Worm (Caenorhabditis elegans) whole organism, L4 larva: ENCODE results near the gene C16C8.26.
A peak's percentile ranks its signal among the peaks of the same experiment; 100 is the strongest.

Source experiments
- D1046.2 ChIP-seq: fragments of 200-800 bp; sonication (Bioruptor generic); IDR thresholded peaks from 2 replicates; pipeline ENCODE4 v1.3.6; 2022; ENCODE audit warnings: missing genetic modification characterization, missing compliant biosample characterization
- F37D6.2 ChIP-seq: sonication (generic microtip); optimal IDR thresholded peaks from 2 replicates; lab custom pipeline; 2016; ENCODE audit warnings: mild to moderate bottlenecking, missing genetic modification characterization, missing compliant biosample characterization
- F44E2.7 ChIP-seq: fragments of 200-800 bp; sonication (Bioruptor generic); IDR thresholded peaks from 2 replicates; pipeline ENCODE4 v2.1.2; 2022; ENCODE audit warnings: missing genetic modification characterization, missing compliant biosample characterization
- T20F7.1 ChIP-seq: fragments of 200-800 bp; sonication (Bioruptor generic); optimal IDR thresholded peaks from 2 replicates; lab custom pipeline; 2018; ENCODE audit warnings: mild to moderate bottlenecking, missing genetic modification characterization, missing compliant biosample characterization
- T26A8.4 ChIP-seq: fragments of 200-800 bp; sonication (Bioruptor generic); IDR thresholded peaks from 2 replicates; pipeline ENCODE4 v1.3.6; 2022; ENCODE audit warnings: missing genetic modification characterization, missing compliant biosample characterization
- ZK546.5 ChIP-seq, 2 experiments: sonication (generic microtip); optimal IDR thresholded peaks; 2 replicates each; lab custom pipeline; 2017; ENCODE audit warnings: missing biosample characterization in 2 of 2, missing genetic modification characterization in 2 of 2
- ama-1 ChIP-seq: fragments of 150-350 bp; optimal IDR thresholded peaks from 2 replicates; lab custom pipeline; 2014; ENCODE audit warnings: inconsistent platforms, mixed read lengths
- ceh-44 ChIP-seq: fragments of 200-800 bp; sonication (Bioruptor generic); IDR thresholded peaks from 2 replicates; pipeline ENCODE4 v1.3.6; 2022; ENCODE audit warnings: missing genetic modification reagents, missing genetic modification characterization, missing compliant biosample characterization
- ceh-82 ChIP-seq: sonication (generic microtip); optimal IDR thresholded peaks from 2 replicates; lab custom pipeline; 2017; ENCODE audit warnings: missing biosample characterization, missing genetic modification characterization
- ces-1 ChIP-seq: fragments of 150-350 bp; sonication (generic microtip); optimal IDR thresholded peaks from 4 replicates; lab custom pipeline; 2014; ENCODE audit warnings: missing biosample characterization, missing genetic modification reagents, missing genetic modification characterization
- daf-16 ChIP-seq, 3 experiments: sonication (generic microtip); optimal IDR thresholded peaks; 2 replicates each; lab custom pipeline; 2016 to 2017; ENCODE audit warnings: missing genetic modification characterization in 3 of 3, missing genetic modification reagents in 3 of 3, mild to moderate bottlenecking in 2 of 3, missing compliant biosample characterization in 2 of 3, missing biosample characterization in 1 of 3, moderate library complexity in 1 of 3
- daf-19 ChIP-seq: fragments of 200-800 bp; sonication (Bioruptor generic); conservative IDR thresholded peaks from 2 replicates; pipeline ENCODE4 v1.3.6; 2022; ENCODE audit warnings: missing genetic modification characterization, missing compliant biosample characterization
- dmd-6 ChIP-seq: fragments of 200-800 bp; sonication (Bioruptor generic); IDR thresholded peaks from 2 replicates; pipeline ENCODE4 v1.3.6; 2022; ENCODE audit warnings: missing genetic modification reagents, missing genetic modification characterization, missing compliant biosample characterization
- dpl-1 ChIP-seq: fragments of 150-350 bp; optimal IDR thresholded peaks from 2 replicates; lab custom pipeline; 2014; ENCODE audit warnings: missing biosample characterization, missing genetic modification reagents, missing genetic modification characterization
- egl-43 ChIP-seq: fragments of 200-800 bp; sonication (Bioruptor generic); IDR thresholded peaks from 2 replicates; pipeline ENCODE4 v1.3.6; 2022; ENCODE audit warnings: missing genetic modification reagents, missing genetic modification characterization, missing compliant biosample characterization
- fkh-10 ChIP-seq: fragments of 150-350 bp; optimal IDR thresholded peaks from 2 replicates; lab custom pipeline; 2014; ENCODE audit warnings: missing biosample characterization, missing genetic modification reagents, missing genetic modification characterization
- hlh-11 ChIP-seq: fragments of 200-800 bp; sonication (Bioruptor generic); optimal IDR thresholded peaks from 2 replicates; lab custom pipeline; 2018; ENCODE audit warnings: mild to moderate bottlenecking, missing genetic modification characterization, missing compliant biosample characterization
- lin-13 ChIP-seq: fragments of 150-350 bp; optimal IDR thresholded peaks from 2 replicates; lab custom pipeline; 2014; ENCODE audit warnings: missing biosample characterization, missing genetic modification reagents, missing genetic modification characterization
- lin-39 ChIP-seq: fragments of 150-350 bp; optimal IDR thresholded peaks from 2 replicates; lab custom pipeline; 2014; ENCODE audit warnings: missing biosample characterization, missing genetic modification reagents, missing genetic modification characterization
- lsy-2 ChIP-seq, 2 experiments: fragments of 150-350 bp in 1 of 2; sonication (generic microtip) in 1 of 2; optimal IDR thresholded peaks; 2 replicates each; lab custom pipeline; 2014 to 2017; ENCODE audit warnings: missing biosample characterization in 2 of 2, missing genetic modification characterization in 2 of 2
- madf-9 ChIP-seq: fragments of 200-800 bp; sonication (Bioruptor generic); conservative IDR thresholded peaks from 2 replicates; pipeline ENCODE4 v1.3.6; 2022; ENCODE audit warnings: missing genetic modification reagents, missing genetic modification characterization, missing compliant biosample characterization
- mep-1 ChIP-seq: fragments of 150-350 bp; sonication (generic microtip); optimal IDR thresholded peaks from 3 replicates; lab custom pipeline; 2014; ENCODE audit warnings: missing biosample characterization, missing genetic modification characterization
- mes-2 ChIP-seq: sonication (generic microtip); optimal IDR thresholded peaks from 2 replicates; lab custom pipeline; 2016; ENCODE audit warnings: missing genotype, mild to moderate bottlenecking, missing genetic modification characterization, missing compliant biosample characterization; ENCODE audit not compliant: poor library complexity, severe bottlenecking
- mxl-2 ChIP-seq: fragments of 200-800 bp; sonication (Bioruptor generic); conservative IDR thresholded peaks from 2 replicates; pipeline ENCODE4 v1.3.6; 2022; ENCODE audit warnings: missing genetic modification reagents, missing genetic modification characterization, missing compliant biosample characterization
- nhr-25 ChIP-seq: sonication (generic microtip); optimal IDR thresholded peaks from 2 replicates; lab custom pipeline; 2017; ENCODE audit warnings: missing genetic modification characterization, mild to moderate bottlenecking, missing compliant biosample characterization, antibody characterized with exemption, moderate library complexity, borderline replicate concordance; ENCODE audit not compliant: insufficient read depth
- nhr-28 ChIP-seq: fragments of 150-350 bp; optimal IDR thresholded peaks from 2 replicates; lab custom pipeline; 2014; ENCODE audit warnings: missing biosample characterization, missing genetic modification characterization
- nhr-77 ChIP-seq: fragments of 150-350 bp; optimal IDR thresholded peaks from 2 replicates; lab custom pipeline; 2014; ENCODE audit warnings: missing biosample characterization, missing genetic modification characterization
- php-3 ChIP-seq: fragments of 200-800 bp; sonication (Bioruptor generic); IDR thresholded peaks from 2 replicates; pipeline ENCODE4 v1.3.6; 2022; ENCODE audit warnings: missing genetic modification reagents, missing genetic modification characterization, missing compliant biosample characterization
- pqm-1 ChIP-seq: sonication (generic microtip); optimal IDR thresholded peaks from 2 replicates; lab custom pipeline; 2017; ENCODE audit warnings: missing biosample characterization, missing genetic modification characterization
- sdz-12 ChIP-seq: fragments of 200-800 bp; sonication (Bioruptor generic); optimal IDR thresholded peaks from 2 replicates; lab custom pipeline; 2018; ENCODE audit warnings: mild to moderate bottlenecking, missing genetic modification characterization, missing compliant biosample characterization
- set-16 ChIP-seq: fragments of 200-800 bp; sonication (Bioruptor generic); IDR thresholded peaks from 2 replicates; pipeline ENCODE4 v1.3.6; 2022; ENCODE audit warnings: missing genetic modification reagents, missing genetic modification characterization, missing compliant biosample characterization
- snpc-4 ChIP-seq: fragments of 150-350 bp; optimal IDR thresholded peaks from 2 replicates; lab custom pipeline; 2014; ENCODE audit warnings: missing biosample characterization, missing genetic modification characterization
- spr-1 ChIP-seq: sonication (generic microtip); optimal IDR thresholded peaks from 2 replicates; lab custom pipeline; 2016; ENCODE audit warnings: mild to moderate bottlenecking, missing genetic modification characterization, missing compliant biosample characterization
- tag-97 ChIP-seq: fragments of 200-800 bp; sonication (Bioruptor generic); IDR thresholded peaks from 2 replicates; pipeline ENCODE4 v1.3.6; 2022; ENCODE audit warnings: missing genetic modification characterization, missing compliant biosample characterization
- tra-1 ChIP-seq: fragments of 200-800 bp; sonication (Bioruptor generic); IDR thresholded peaks from 2 replicates; pipeline ENCODE4 v1.3.6; 2022; ENCODE audit warnings: missing genetic modification reagents, missing genetic modification characterization, missing compliant biosample characterization
- unc-39 ChIP-seq: sonication (generic microtip); optimal IDR thresholded peaks from 2 replicates; lab custom pipeline; 2017; ENCODE audit warnings: missing biosample characterization, missing genetic modification characterization
- unc-62 ChIP-seq, 3 experiments: fragments of 150-350 bp in 1 of 3; sonication (generic microtip); optimal IDR thresholded peaks in 2 of 3; peaks in 1 of 3; 1 replicate in 1 of 3; 2 replicates in 2 of 3; lab custom pipeline; 2014 to 2017; ENCODE audit warnings: missing biosample characterization in 3 of 3, missing genetic modification characterization in 3 of 3, missing genetic modification reagents in 3 of 3, missing genotype in 1 of 3
- zag-1 ChIP-seq: fragments of 150-350 bp; optimal IDR thresholded peaks from 2 replicates; lab custom pipeline; 2014; ENCODE audit warnings: missing biosample characterization, missing genetic modification characterization
- zip-11 ChIP-seq: fragments of 200-800 bp; sonication (Bioruptor generic); IDR thresholded peaks from 2 replicates; pipeline ENCODE4 v1.3.6; 2022; ENCODE audit warnings: missing genetic modification characterization, missing compliant biosample characterization
- ztf-7 ChIP-seq: fragments of 150-350 bp; optimal IDR thresholded peaks from 2 replicates; lab custom pipeline; 2014; ENCODE audit warnings: missing biosample characterization, missing genetic modification characterization

The C16C8.26 gene

DNA sequence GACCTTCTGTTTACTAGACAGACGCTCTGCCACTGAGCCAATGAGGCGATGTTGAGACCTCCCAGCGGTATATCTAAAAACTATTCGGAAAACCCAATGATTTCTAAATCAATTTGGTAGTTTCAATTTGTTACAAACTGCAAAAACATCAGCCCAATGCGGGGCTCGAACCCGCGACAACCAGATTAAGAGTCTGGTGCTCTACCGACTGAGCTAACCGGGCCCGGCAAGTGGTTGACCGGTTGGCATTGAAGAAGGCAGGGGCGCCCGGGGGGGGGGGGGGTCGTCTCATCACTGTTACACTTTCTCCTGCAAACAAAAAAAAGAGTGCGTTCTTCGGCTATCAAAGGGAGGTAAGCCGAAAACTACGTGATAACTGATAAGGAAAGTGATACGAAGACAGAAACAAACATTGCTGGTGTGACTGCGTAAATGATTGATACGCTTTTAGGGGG is 18.8 kb downstream of the C16C8.26 start (continued):
- TF ChIP-seq daf-16 (GFP tag; optimal IDR thresholded peaks at IDR 0.05; lab: Kevin White, UChicago): peak; percentile 63 to 90
- TF ChIP-seq daf-16 (tag; optimal IDR thresholded peaks at IDR 0.05; lab: Kevin White, UChicago): peak; percentile 76
- TF ChIP-seq egl-43 (GFP tag; lab: Robert Waterston, UW): peak; percentile 87
- TF ChIP-seq F44E2.7: peak; percentile 77; the same call in 1 of the 2 replicates
- TF ChIP-seq dpl-1 (GFP tag; lab: Kevin White, UChicago): no peak
- TF ChIP-seq D1046.2 (GFP tag; lab: Robert Waterston, UW): peak; percentile 77; the same call in 1 of the 2 replicates
- TF ChIP-seq ama-1: no peak
- no peak for TF ChIP-seq F37D6.2 (tag; lab: Kevin White, UChicago)
- no peak for TF ChIP-seq ces-1
- TF ChIP-seq T20F7.1 (GFP tag; lab: Kevin White, UChicago): no peak
- TF ChIP-seq lsy-2 (tag; optimal IDR thresholded peaks at IDR 0.05; lab: Kevin White, UChicago): peak in 1 of 2 experiments; percentile 63
- TF ChIP-seq ceh-44 (GFP tag; lab: Robert Waterston, UW): peak; percentile 54; the same call in 1 of the 2 replicates

ce11 chrII:3438280-3438679 is 19.8 kb downstream of the C16C8.26 start:
- no peak for TF ChIP-seq mxl-2 (GFP tag; lab: Robert Waterston, UW)
- no peak for TF ChIP-seq spr-1
- peak; percentile 2 for TF ChIP-seq hlh-11 (tag; lab: Kevin White, UChicago)
- TF ChIP-seq sdz-12 (GFP tag; lab: Kevin White, UChicago): no peak

ce11 chrII:3437393-3437792 is 20.7 kb downstream of the C16C8.26 start:
- no peak for TF ChIP-seq lin-13 (GFP tag; lab: Kevin White, UChicago)
- no peak for TF ChIP-seq daf-16 (GFP tag; optimal IDR thresholded peaks at IDR 0.05; lab: Kevin White, UChicago)
- no peak for TF ChIP-seq daf-16 (tag; optimal IDR thresholded peaks at IDR 0.05; lab: Kevin White, UChicago)
- TF ChIP-seq T26A8.4 (GFP tag; lab: Robert Waterston, UW): no peak
- peak; percentile 77 for TF ChIP-seq set-16 (GFP tag; lab: Robert Waterston, UW)
- no peak for TF ChIP-seq php-3 (GFP tag; lab: Robert Waterston, UW)
- TF ChIP-seq mes-2 (tag; lab: Kevin White, UChicago): no peak

DNA sequence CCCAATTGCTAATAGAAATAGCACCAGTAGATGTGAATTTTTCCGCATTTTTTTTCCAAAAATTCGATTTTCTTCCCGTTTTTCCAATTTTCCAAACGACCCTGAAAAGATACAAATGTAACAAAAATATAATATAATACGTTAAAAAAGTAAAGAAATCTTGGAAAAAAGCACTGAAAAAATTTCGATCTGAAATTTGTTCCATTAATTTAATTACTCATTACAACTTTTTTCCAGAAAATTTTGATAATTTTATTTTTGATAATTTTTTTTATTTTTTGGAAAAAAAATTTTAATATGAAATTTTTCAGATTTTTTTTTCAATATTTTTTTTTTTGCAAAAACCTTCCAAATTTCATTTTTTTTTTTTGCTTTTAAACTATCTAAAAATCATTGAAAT is 21.7 kb downstream of the C16C8.26 start, which contains the start of gene skpo-2:
Gene skpo-2 (minus strand): TSS at position 101 of the 400 bp plus-strand sequence.
- no peak for TF ChIP-seq zip-11 (GFP tag; lab: Robert Waterston, UW)
- TF ChIP-seq ztf-7 (tag; lab: Kevin White, UChicago): no peak
- TF ChIP-seq hlh-11 (tag; lab: Kevin White, UChicago): no peak
- no peak for TF ChIP-seq madf-9 (GFP tag; lab: Robert Waterston, UW)
- no peak for TF ChIP-seq unc-39 (tag; lab: Kevin White, UChicago)
- no peak for TF ChIP-seq set-16 (GFP tag; lab: Robert Waterston, UW)
- no peak for TF ChIP-seq tag-97 (GFP tag; lab: Robert Waterston, UW)
- TF ChIP-seq lin-39 (tag; lab: Kevin White, UChicago): no peak
- no peak for TF ChIP-seq nhr-77 (tag; lab: Kevin White, UChicago)
- TF ChIP-seq zag-1 (tag; lab: Kevin White, UChicago): no peak
- no peak for TF ChIP-seq pqm-1
- no peak for TF ChIP-seq daf-19 (GFP tag; lab: Robert Waterston, UW)
- no peak for TF ChIP-seq fkh-10 (GFP tag; lab: Kevin White, UChicago)
- TF ChIP-seq ZK546.5 (tag; optimal IDR thresholded peaks at IDR 0.05; lab: Kevin White, UChicago): no peak
- no peak for TF ChIP-seq ceh-44 (GFP tag; lab: Robert Waterston, UW)

DNA sequence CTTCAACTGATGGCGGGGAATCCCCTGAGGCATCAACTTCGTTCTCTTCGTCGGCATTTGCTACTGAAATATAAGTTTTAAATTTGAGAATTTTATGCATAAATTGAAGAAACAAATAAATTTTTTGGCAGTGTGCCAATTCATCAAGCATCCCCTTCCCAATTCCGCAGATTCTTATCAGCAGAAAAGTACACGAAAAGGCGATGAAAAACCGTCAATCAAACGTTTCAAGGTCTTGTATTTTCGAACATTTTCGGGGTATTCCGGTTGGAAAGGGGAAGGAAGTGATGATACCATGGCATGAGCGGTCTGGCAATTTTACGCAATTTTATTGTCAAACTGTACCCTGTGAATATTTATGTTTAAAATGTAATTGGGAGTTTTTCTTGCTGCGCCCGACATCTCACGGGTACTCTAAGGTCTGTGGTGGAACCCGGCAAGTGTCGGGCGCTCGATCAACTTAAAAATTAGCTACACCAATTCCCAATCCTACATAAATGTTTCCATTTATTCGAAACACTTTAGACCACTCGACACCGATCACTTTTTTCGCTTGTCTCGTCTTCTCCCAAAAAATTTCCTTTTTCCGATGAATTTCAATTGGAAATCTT is 23.1 kb downstream of the C16C8.26 start:
- TF ChIP-seq ceh-82 (no peak), nhr-28 (peak; percentile 34), zip-11 (GFP tag; lab: Robert Waterston, UW) (no peak), mes-2 (tag; lab: Kevin White, UChicago) (no peak), F37D6.2 (tag; lab: Kevin White, UChicago) (no peak), nhr-25 (peak; percentile 16), dmd-6 (GFP tag; lab: Robert Waterston, UW) (peak; percentile 55), snpc-4 (tag; lab: Kevin White, UChicago) (peak; percentile 16), lin-13 (GFP tag; lab: Kevin White, UChicago) (no peak), tra-1 (GFP tag; lab: Robert Waterston, UW) (no peak), mep-1 (tag; lab: Kevin White, UChicago) (no peak), unc-62 (GFP tag; optimal IDR thresholded peaks at IDR 0.05 in 1 of 2; lab: Kevin White, UChicago) (peak in 1 of 2 experiments; percentile 30), unc-62 (tag; optimal IDR thresholded peaks at IDR 0.05; lab: Kevin White, UChicago) (no peak)
